Worm (Caenorhabditis elegans) whole organism, L4/young adult: ENCODE data around the gene srd-56.

Experiments used
- W03F9.2 ChIP-seq: fragments of 150-350 bp; optimal IDR thresholded peaks from 2 replicates; lab custom pipeline; 2014; ENCODE audit warnings: missing biosample characterization, missing genetic modification characterization
- dao-5 ChIP-seq: sonication (generic microtip); optimal IDR thresholded peaks from 2 replicates; lab custom pipeline; 2016; ENCODE audit warnings: missing genotype, missing genetic modification characterization, moderate library complexity, missing compliant biosample characterization
- him-1 ChIP-seq: sonication (generic microtip); optimal IDR thresholded peaks from 2 replicates; lab custom pipeline; 2016; ENCODE audit warnings: missing genotype, missing genetic modification reagents, missing genetic modification characterization, missing compliant biosample characterization

The srd-56 gene

DNA sequence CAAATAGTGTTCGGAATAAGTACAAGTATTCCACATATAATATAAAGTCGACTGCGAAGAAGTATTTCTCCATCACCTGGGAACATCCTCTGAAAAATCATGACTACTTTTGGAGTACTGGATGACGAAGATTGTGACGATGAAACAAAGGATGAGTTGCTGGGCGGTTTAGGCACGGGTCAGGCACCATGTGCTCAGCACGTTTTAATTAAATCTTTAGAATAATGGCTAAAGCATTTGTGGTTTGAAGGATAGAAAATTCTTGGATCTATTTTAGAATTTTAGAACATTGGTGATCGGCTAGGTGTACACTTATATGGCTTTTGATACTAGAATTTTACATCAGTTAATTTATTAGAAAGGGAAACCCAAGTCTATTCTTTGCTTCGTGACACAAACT lies 15.9 kb downstream of the srd-56 start, which contains the start of gene C27H5.6:
TSS of gene C27H5.6 (minus strand) at position 101 of the 400 bp plus-strand sequence.
- TF ChIP-seq dao-5 (tag; lab: Kevin White, UChicago): no peak
- no peak for TF ChIP-seq W03F9.2 (tag; lab: Kevin White, UChicago)
- TF ChIP-seq him-1 (tag; lab: Kevin White, UChicago): no peak

DNA sequence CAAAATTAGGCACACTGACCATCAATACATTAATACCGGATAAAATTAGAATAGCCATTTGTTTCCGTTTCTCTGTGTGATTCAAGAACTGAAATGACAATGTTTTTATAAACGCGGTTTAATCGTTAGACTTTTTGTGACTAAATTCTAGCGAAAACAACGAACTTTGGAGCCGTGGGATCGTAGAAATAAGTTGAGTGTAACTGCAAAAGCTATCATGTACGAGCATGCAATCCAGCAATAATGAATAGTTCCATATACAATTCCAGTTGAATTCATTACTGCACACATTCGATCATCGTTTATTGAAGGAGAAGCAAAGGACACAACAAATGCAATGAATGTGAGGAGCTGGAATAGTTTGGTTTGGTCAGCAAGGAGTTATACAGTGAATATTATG lies 16.9 kb downstream of the srd-56 start:
- TF ChIP-seq W03F9.2 (tag; lab: Kevin White, UChicago): no peak

DNA sequence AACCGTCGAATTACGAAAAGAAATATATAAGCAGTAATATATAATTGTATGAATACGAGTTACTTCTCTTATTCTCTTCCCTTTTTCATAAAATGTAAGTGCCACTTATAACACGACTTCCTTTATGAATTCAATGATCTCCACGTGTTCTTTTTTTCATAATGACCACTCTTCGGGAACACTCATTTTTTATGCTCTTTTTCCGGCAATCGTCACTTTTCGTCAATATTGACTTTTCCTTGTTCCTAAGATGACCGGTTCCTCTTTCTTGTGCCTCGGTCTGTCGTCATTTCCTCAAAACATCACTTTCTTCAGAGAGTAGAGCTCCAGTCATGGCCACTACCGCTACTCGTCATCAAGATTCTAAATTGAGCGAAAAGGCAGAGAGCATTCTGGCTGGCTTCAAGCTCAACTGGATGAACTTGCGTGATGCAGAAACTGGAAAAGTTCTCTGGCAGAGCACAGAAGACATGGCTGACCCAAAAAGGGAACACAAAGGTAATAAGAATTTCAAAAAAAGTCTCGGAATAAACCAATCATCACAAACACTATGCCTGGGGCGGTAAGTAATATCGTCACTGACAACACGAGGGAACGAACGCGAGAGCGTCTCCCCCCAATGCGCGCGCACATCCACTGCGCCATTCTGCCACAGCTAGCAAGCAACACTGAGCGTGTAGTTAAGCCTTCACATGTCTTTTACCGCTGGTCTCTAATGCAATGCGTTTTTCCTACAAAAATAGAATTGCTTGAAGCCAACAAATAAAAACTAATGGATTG lies 19.3 kb downstream of the srd-56 start, which contains the start of gene pdl-1:
TSS of gene pdl-1 (plus strand) at position 309 of the 780 bp plus-strand sequence.
- TF ChIP-seq W03F9.2 (tag; lab: Kevin White, UChicago): peak; percentile 51
- peak; percentile 94 for TF ChIP-seq dao-5 (tag; lab: Kevin White, UChicago)
- peak; percentile 80 for TF ChIP-seq him-1 (tag; lab: Kevin White, UChicago)

DNA sequence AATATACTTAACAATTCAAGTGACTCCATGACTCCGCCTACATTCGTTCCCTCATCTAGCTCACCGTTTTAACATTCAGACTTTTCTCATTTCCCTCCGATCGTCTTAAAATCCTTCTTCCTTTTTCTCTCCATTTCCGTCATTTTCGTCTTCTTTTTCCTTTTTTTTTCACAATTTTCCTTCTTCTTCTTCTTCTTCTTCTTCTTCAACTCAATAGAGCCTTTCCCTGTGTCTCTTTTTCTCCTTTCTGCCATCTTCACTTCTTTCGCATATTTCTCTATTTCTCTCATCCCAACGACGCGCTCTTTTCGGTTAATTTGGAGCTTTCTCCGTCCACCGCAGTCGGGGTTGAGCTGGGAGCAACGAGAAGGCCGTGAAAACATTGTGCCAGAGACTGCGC lies 20.4 kb downstream of the srd-56 start:
- no peak for TF ChIP-seq him-1 (tag; lab: Kevin White, UChicago)
- no peak for TF ChIP-seq W03F9.2 (tag; lab: Kevin White, UChicago)
- TF ChIP-seq dao-5 (tag; lab: Kevin White, UChicago): no peak

DNA sequence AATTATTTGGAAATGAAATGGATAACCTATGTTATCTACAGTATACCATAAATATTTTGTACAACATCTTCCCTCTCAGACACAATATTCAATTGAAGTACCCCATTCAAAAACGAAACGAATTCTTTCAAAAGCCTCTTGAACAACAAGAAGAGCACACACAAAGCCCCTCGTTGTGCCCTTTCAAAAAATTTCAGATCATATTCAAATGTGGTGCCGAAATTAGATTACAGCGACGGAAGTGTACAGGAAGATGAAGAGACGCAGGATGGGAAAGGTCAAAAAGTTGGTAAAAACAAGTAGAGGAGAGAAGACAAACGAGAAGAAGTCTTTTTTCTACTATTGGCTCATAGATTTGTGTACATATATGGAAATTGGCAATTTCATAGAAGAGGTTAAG lies 26.9 kb downstream of the srd-56 start:
- TF ChIP-seq him-1 (tag; lab: Kevin White, UChicago) (no peak), W03F9.2 (tag; lab: Kevin White, UChicago) (no peak), dao-5 (tag; lab: Kevin White, UChicago) (no peak)

DNA sequence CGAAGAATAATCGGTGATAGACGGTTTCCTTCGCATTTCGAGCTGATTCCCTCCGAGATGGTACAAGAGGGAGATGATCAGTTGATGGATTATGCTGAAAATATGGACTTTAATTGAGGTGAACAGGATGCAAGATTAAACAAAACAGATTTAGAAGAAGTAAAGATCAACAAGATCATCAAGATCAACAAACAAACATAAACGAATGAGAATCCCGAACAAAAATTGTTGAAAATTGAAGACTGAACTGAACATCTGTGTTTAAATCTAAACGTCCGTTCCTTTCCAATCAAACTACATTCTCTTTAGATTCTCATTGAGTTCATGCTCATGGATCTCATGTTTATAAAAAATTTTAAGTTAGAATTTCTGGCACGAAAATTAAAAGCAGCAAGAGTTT lies 28.2 kb downstream of the srd-56 start, which contains the start of gene glc-4:
TSS of gene glc-4 (minus strand) at position 101 of the 400 bp plus-strand sequence.
- TF ChIP-seq W03F9.2 (tag; lab: Kevin White, UChicago) (no peak), dao-5 (tag; lab: Kevin White, UChicago) (no peak), him-1 (tag; lab: Kevin White, UChicago) (no peak)

DNA sequence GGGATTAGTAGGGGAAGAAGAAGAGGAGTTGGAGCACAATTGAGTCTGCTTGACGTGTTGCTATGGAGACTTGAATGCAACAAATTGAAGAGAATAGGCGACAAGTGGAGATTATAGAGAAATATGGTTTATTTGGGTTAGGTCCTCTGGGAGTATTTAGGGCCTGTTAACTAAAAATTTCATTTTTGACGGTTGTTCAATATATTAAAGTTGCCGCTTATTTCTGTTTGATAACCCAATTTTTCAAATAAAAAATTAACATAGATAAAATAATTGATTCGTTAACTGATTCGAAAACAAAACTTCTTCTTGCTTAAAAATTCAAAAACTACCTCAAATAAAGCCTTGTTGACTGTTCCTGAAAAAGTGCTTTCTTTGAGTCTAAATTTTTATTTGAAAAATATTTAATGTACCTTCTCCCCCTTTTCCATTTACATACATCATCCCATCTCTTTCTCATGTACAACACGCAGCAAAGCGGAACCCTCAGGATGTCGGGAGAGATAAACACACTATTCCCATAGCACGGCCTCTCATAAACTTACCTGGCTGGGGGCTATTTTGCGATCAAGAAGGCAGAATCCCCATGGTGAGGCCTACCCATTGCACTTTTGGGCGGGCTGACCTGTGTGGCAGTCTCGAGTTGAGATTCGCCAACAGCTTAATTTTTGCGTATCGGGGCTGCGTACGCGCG lies 31.6 kb downstream of the srd-56 start, which contains the start of gene dyf-13:
TSS of gene dyf-13 (minus strand) at position 51 of the 694 bp plus-strand sequence.
- TF ChIP-seq W03F9.2 (tag; lab: Kevin White, UChicago) (no peak), him-1 (tag; lab: Kevin White, UChicago) (no peak), dao-5 (tag; lab: Kevin White, UChicago) (no peak)

DNA sequence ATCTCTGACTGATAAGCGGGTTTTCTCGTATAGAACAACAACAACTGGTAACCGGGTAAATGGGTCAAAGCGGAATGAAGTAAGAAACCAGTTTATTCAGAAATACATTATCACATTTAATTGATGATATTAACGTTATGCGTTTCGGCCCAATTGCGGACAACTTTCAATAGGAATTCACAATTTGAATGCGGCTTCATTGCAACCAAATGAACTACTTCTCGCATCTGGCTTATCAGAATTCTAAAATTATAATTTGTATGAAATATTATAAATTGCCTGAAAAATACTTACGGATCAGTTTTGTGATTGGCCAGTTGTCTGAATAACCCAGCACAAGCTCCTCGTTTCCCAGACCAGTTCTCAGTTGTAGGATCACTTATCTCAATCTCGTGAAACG lies 34.3 kb downstream of the srd-56 start, which contains the start of gene col-36:
TSS of gene col-36 (minus strand) at position 101 of the 400 bp plus-strand sequence.
- no peak for TF ChIP-seq dao-5 (tag; lab: Kevin White, UChicago)
- no peak for TF ChIP-seq him-1 (tag; lab: Kevin White, UChicago)
- no peak for TF ChIP-seq W03F9.2 (tag; lab: Kevin White, UChicago)

DNA sequence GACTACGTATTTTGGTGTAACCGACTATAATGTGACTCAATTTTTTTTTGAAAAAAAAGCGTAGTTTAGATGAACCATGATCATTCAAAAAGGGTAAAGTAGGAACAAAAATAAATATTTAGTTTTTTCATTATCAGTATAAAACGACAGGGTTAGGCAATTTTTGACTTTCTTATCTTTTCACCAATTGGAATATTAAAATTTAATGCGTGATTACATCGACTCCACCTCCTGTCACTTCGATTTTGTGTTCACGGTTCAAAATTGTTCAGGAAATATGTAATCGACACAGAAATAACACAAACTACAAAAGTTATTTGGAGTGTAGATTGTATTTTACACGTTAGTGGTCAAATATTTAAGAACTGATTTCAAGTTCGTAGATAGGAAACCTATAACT lies 36.2 kb downstream of the srd-56 start:
- TF ChIP-seq W03F9.2 (tag; lab: Kevin White, UChicago): no peak

DNA sequence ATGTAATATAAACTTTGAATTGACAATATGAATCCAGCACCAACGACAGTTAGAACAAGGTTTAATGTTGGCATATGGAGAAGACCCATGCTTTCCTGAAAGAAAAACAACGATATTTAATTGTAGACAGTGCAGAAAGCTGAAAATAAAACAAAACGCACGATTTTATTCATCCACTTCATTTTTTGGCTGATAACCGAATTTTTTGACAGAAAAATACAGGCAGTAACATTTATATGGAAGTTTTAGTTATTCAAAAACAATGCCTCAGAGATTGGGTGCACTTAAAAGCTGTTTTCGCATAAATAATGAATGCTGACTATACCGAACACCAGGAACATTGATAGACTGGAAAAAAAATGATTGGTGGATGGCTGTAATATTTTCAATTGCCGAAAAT lies 37.3 kb downstream of the srd-56 start, which contains the start of gene mfsd-13.2:
TSS of gene mfsd-13.2 (minus strand) at position 101 of the 400 bp plus-strand sequence.
- TF ChIP-seq him-1 (tag; lab: Kevin White, UChicago) (no peak), dao-5 (tag; lab: Kevin White, UChicago) (no peak), W03F9.2 (tag; lab: Kevin White, UChicago) (no peak)

DNA sequence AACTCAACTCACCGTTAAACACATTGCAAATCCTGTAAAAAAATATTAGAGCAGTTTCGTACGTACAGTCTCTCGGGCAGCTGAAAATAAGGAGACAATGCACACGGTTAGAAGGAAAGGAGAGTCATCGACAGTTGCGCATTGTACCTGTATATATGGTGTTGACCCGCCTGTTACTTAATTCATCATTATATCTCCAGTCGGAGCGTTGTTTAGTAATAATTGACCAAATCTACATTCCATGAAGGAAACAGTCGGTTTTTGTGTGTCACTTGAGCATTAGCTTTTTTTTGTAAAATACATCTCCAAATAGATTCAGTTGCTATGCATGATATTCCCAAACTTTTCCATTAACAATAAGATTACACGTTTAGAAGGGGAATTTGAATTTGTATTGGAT lies 41.5 kb downstream of the srd-56 start, which contains the start of gene C27H5.12:
TSS of gene C27H5.12 (minus strand) at position 101 of the 400 bp plus-strand sequence.
- TF ChIP-seq dao-5 (tag; lab: Kevin White, UChicago): no peak
- TF ChIP-seq W03F9.2 (tag; lab: Kevin White, UChicago): no peak
- TF ChIP-seq him-1 (tag; lab: Kevin White, UChicago): no peak

DNA sequence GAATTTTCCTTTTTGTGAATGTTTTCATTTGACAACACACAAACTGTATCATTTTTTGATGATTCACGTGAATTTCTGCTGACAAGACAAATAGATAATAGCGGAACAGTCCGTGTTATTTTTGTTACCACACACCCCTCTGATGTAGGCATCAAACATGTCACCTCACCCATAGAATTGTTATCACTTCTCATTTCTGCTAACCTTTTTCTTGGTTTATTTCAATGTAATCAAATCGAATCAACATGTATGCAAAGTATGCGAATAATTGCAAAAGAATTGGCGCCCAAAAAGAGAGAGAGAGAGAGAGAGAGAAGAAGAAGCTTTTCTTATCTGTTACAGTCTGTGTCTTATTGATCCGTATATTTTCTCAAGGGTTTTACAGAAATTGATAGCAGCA lies 45.6 kb downstream of the srd-56 start:
- TF ChIP-seq W03F9.2 (tag; lab: Kevin White, UChicago): no peak
- TF ChIP-seq dao-5 (tag; lab: Kevin White, UChicago): no peak
- TF ChIP-seq him-1 (tag; lab: Kevin White, UChicago): no peak

DNA sequence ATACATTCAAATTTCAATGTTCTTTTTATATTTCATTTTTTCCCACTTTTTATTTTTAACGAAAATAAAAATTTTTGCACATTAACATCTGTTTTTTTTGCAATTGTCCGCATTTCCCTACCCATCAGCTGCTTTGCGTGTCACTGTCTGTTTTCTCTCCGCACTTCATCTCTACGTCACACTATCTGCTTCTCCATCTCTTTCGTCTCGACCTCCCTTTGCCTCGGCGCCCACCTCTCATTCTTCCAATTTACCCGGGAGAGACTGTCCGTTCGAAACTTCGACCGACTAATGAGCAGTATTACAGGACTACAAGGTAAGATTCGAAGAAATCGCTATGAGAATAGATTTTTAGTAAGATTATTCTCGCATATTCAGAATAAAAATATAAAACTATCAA lies 47.6 kb downstream of the srd-56 start, which contains the start of gene C27H5.2:
TSS of gene C27H5.2 (plus strand) at position 190 of the 400 bp plus-strand sequence.
- TF ChIP-seq W03F9.2 (tag; lab: Kevin White, UChicago) (no peak), him-1 (tag; lab: Kevin White, UChicago) (no peak), dao-5 (tag; lab: Kevin White, UChicago) (no peak)
